Worm (Caenorhabditis elegans) whole organism, early embryonic: ENCODE results near the gene igcm-2.

Experiments
- B0310.2 ChIP-seq: sonication (generic microtip); optimal IDR thresholded peaks from 2 replicates; lab custom pipeline; 2016; ENCODE audit warnings: mild to moderate bottlenecking, missing genetic modification characterization, missing compliant biosample characterization
- F13C5.2 ChIP-seq: sonication (generic microtip); optimal IDR thresholded peaks from 2 replicates; lab custom pipeline; 2017; ENCODE audit warnings: mild to moderate bottlenecking, missing genetic modification characterization, inconsistent platforms, missing compliant biosample characterization
- aly-1 ChIP-seq: sonication (generic microtip); optimal IDR thresholded peaks from 2 replicates; lab custom pipeline; 2016; ENCODE audit warnings: missing genetic modification characterization, missing compliant biosample characterization
- ama-1 ChIP-seq: fragments of 150-350 bp; optimal IDR thresholded peaks from 2 replicates; lab custom pipeline; 2014
- ceh-13 ChIP-seq: fragments of 200-800 bp; sonication (Bioruptor generic); optimal IDR thresholded peaks from 2 replicates; lab custom pipeline; 2018; ENCODE audit warnings: mild to moderate bottlenecking, missing genetic modification characterization, missing compliant biosample characterization
- ceh-36 ChIP-seq: sonication (generic microtip); optimal IDR thresholded peaks from 2 replicates; lab custom pipeline; 2016; ENCODE audit warnings: missing genetic modification characterization, inconsistent platforms, missing compliant biosample characterization
- ets-7 ChIP-seq: sonication (generic microtip); optimal IDR thresholded peaks from 2 replicates; lab custom pipeline; 2016; ENCODE audit warnings: missing genotype, missing genetic modification characterization, missing compliant biosample characterization
- flt-1 ChIP-seq: fragments of 200-800 bp; sonication (Bioruptor generic); IDR thresholded peaks from 2 replicates; pipeline ENCODE4 v1.3.6; 2022; ENCODE audit warnings: missing genetic modification characterization, missing compliant biosample characterization
- hmbx-1 ChIP-seq: sonication (generic microtip); optimal IDR thresholded peaks from 2 replicates; lab custom pipeline; 2016; ENCODE audit warnings: mild to moderate bottlenecking, missing genetic modification characterization, missing compliant biosample characterization
- hmg-4 ChIP-seq: fragments of 200-800 bp; sonication (Bioruptor generic); optimal IDR thresholded peaks from 2 replicates; lab custom pipeline; 2018; ENCODE audit warnings: mild to moderate bottlenecking, missing genetic modification characterization, missing compliant biosample characterization
- hnd-1 ChIP-seq: sonication (generic microtip); optimal IDR thresholded peaks from 2 replicates; lab custom pipeline; 2016; ENCODE audit warnings: missing genetic modification characterization, missing compliant biosample characterization
- pes-1 ChIP-seq: fragments of 200-800 bp; sonication (Bioruptor generic); IDR thresholded peaks from 2 replicates; pipeline ENCODE4 v1.3.6; 2022; ENCODE audit warnings: missing genetic modification reagents, missing genetic modification characterization, missing compliant biosample characterization
- scrt-1 ChIP-seq: fragments of 200-800 bp; sonication (Bioruptor generic); IDR thresholded peaks from 2 replicates; pipeline ENCODE4 v1.3.6; 2022; ENCODE audit warnings: missing genetic modification characterization, missing compliant biosample characterization
- sea-1 ChIP-seq: fragments of 200-800 bp; sonication (Bioruptor generic); conservative IDR thresholded peaks from 2 replicates; pipeline ENCODE4 v1.3.6; 2022; ENCODE audit warnings: missing genetic modification characterization, missing compliant biosample characterization
- tbx-11 ChIP-seq: fragments of 200-800 bp; sonication (Bioruptor generic); IDR thresholded peaks from 2 replicates; pipeline ENCODE4 v1.3.6; 2022; ENCODE audit warnings: missing genetic modification characterization, missing compliant biosample characterization
- tbx-37 ChIP-seq: fragments of 200-800 bp; sonication (Bioruptor generic); conservative IDR thresholded peaks from 2 replicates; pipeline ENCODE4 v1.3.6; 2022; ENCODE audit warnings: missing genetic modification reagents, missing genetic modification characterization, missing compliant biosample characterization
- tra-4 ChIP-seq: sonication (generic microtip); optimal IDR thresholded peaks from 2 replicates; lab custom pipeline; 2017; ENCODE audit warnings: missing genetic modification characterization, missing compliant biosample characterization

igcm-2 gene

ce11 chrX:6338446-6338845 lies 52.9 kb downstream of the igcm-2 start:
- TF ChIP-seq B0310.2 (tag; lab: Kevin White, UChicago) (no peak), pes-1 (no peak), hnd-1 (no peak)

DNA sequence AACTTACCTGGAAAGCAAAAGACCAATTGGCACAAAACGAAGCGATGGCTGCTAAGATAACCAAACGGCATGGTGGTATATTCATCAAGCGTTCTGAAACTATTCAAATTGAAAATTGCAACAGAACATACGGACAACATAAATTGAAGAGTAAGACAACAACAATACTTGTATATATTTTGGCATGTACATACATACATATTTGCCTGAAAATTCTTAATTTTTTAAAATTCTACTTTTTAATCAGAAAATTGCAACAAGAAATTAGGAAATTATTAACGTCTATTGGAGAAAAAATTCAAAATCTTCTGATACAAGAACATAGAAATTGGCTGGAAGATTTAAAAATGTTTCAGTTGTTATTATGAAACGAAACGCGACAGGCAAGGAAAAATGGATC lies 53.4 kb downstream of the igcm-2 start, which contains the start of gene C03B1.13:
Gene C03B1.13, minus strand, starts transcription at position 101 of the 400 bp plus-strand sequence.
- TF ChIP-seq scrt-1 (GFP tag; lab: Robert Waterston, UW) (no peak), ama-1 (lab: Kevin White, UChicago) (no peak), F13C5.2 (tag; lab: Kevin White, UChicago) (no peak), ets-7 (tag; lab: Kevin White, UChicago) (no peak), hmg-4 (GFP tag; lab: Kevin White, UChicago) (no peak), B0310.2 (tag; lab: Kevin White, UChicago) (no peak), pes-1 (no peak), aly-1 (no peak), ceh-13 (GFP tag; lab: Kevin White, UChicago) (no peak)

DNA sequence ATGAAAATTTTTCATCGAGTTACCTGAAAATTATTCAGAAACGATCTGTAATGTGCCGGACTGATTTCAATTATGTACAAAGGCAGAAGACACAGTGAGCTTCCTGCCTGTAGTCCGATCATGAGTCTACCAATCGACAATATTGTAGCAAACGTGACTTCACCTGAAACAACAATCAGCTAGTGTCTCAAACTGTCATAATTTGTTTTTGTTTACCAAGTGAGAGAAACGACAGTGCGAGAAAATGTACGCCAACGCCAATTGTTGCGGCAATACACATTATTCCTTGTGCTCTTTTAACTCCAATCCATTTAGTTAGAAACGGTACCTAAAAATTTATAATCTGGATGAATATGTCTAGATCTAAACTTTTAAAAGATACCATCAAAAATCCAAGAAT lies 54.1 kb downstream of the igcm-2 start:
- no peak for TF ChIP-seq sea-1
- TF ChIP-seq ceh-36 (tag; lab: Kevin White, UChicago) = no peak
- TF ChIP-seq tbx-37 (GFP tag; lab: Robert Waterston, UW) = no peak
- TF ChIP-seq scrt-1 (GFP tag; lab: Robert Waterston, UW) = no peak

DNA sequence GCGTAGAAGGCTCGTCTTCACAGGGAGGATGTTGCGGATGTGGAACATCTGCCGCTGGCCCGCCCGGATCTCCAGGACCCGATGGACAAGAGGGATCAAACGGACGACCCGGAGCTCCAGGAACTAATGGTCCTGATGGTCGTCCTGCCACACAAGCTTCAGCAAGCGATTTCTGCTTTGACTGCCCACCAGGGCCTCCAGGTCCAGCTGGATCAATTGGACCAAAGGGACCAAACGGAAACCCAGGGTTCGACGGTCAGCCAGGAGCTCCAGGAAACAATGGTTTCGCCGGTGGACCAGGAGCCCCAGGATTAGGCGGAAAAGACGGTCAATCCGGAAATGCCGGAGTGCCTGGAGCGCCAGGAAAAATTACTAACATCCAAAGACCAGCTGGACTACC lies 56.8 kb downstream of the igcm-2 start:
- TF ChIP-seq hmg-4 (GFP tag; lab: Kevin White, UChicago) = no peak
- TF ChIP-seq ceh-13 (GFP tag; lab: Kevin White, UChicago) = no peak
- no peak for TF ChIP-seq aly-1
- TF ChIP-seq tra-4 (tag; lab: Kevin White, UChicago) = no peak
- no peak for TF ChIP-seq tbx-37 (GFP tag; lab: Robert Waterston, UW)
- TF ChIP-seq tbx-11 (GFP tag; lab: Robert Waterston, UW) = no peak
- no peak for TF ChIP-seq F13C5.2 (tag; lab: Kevin White, UChicago)
- no peak for TF ChIP-seq B0310.2 (tag; lab: Kevin White, UChicago)
- no peak for TF ChIP-seq hmbx-1 (tag; lab: Kevin White, UChicago)
- no peak for TF ChIP-seq sea-1
- TF ChIP-seq pes-1 = no peak
- TF ChIP-seq flt-1 (GFP tag; lab: Robert Waterston, UW) = no peak
- no peak for TF ChIP-seq ets-7 (tag; lab: Kevin White, UChicago)
- no peak for TF ChIP-seq ama-1 (lab: Kevin White, UChicago)
- no peak for TF ChIP-seq hnd-1
- TF ChIP-seq scrt-1 (GFP tag; lab: Robert Waterston, UW) = no peak
- TF ChIP-seq ceh-36 (tag; lab: Kevin White, UChicago) = no peak

ce11 chrX:6333998-6334397 lies 57.4 kb downstream of the igcm-2 start, which contains the start of gene col-171:
TSS of gene col-171 (plus strand) at chrX:6334298.
- TF ChIP-seq ceh-13 (GFP tag; lab: Kevin White, UChicago) = no peak
- TF ChIP-seq hmbx-1 (tag; lab: Kevin White, UChicago) = no peak
- TF ChIP-seq B0310.2 (tag; lab: Kevin White, UChicago) = no peak
- no peak for TF ChIP-seq flt-1 (GFP tag; lab: Robert Waterston, UW)
- no peak for TF ChIP-seq tbx-37 (GFP tag; lab: Robert Waterston, UW)
- no peak for TF ChIP-seq ama-1 (lab: Kevin White, UChicago)
- no peak for TF ChIP-seq hnd-1
- TF ChIP-seq F13C5.2 (tag; lab: Kevin White, UChicago) = no peak
- no peak for TF ChIP-seq aly-1
- no peak for TF ChIP-seq hmg-4 (GFP tag; lab: Kevin White, UChicago)
- no peak for TF ChIP-seq scrt-1 (GFP tag; lab: Robert Waterston, UW)
- TF ChIP-seq tbx-11 (GFP tag; lab: Robert Waterston, UW) = no peak
- TF ChIP-seq pes-1 = no peak
- TF ChIP-seq sea-1 = no peak
- TF ChIP-seq ets-7 (tag; lab: Kevin White, UChicago) = no peak

ce11 chrX:6331409-6331808 lies 60.0 kb downstream of the igcm-2 start, which contains the start of gene col-170:
TSS of gene col-170 (plus strand) at chrX:6331709.
- TF ChIP-seq ama-1 (lab: Kevin White, UChicago) (no peak), F13C5.2 (tag; lab: Kevin White, UChicago) (no peak), ceh-13 (GFP tag; lab: Kevin White, UChicago) (no peak), hnd-1 (no peak), flt-1 (GFP tag; lab: Robert Waterston, UW) (no peak), ets-7 (tag; lab: Kevin White, UChicago) (no peak), tra-4 (tag; lab: Kevin White, UChicago) (no peak), tbx-37 (GFP tag; lab: Robert Waterston, UW) (no peak)
